Fruit fly (Drosophila melanogaster) S2 (cell line): ENCODE results near the gene edin.

Experiments
- CG8478 ChIP-seq: fragments of >200 bp; optimal IDR thresholded peaks from 2 replicates; lab custom pipeline; 2018
- CTCF ChIP-seq, 2 experiments: fragments of >200 bp; optimal IDR thresholded peaks; 2 replicates each; lab custom pipeline; 2018

DNA sequence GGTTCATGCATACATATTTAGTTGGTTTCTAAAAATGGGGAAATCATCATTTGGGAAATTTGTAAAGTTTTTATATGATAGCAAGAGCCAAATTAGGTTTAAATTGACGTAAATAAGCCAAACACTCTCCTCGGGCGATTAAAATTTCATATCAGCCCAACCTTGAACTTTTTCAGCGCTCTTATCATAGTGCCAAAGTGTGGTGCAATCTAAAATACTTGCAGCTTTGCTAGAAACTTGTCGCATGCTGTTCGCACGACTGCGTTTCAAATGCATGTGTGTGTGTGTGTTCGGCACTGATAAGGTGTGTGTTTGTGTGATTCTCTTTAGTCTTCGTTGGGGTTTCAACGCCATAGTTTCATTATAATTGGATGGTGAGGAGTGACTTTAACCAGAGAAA is 12.2 kb downstream of the edin start:
- TF ChIP-seq CTCF (optimal IDR thresholded peaks at IDR 0.05; lab: Kevin White, UChicago) (no peak), CG8478 (lab: Kevin White, UChicago) (no peak)
